Fruit fly (Drosophila melanogaster): ENCODE results near the gene Cpr76Ba.

Gene Cpr76Ba

DNA sequence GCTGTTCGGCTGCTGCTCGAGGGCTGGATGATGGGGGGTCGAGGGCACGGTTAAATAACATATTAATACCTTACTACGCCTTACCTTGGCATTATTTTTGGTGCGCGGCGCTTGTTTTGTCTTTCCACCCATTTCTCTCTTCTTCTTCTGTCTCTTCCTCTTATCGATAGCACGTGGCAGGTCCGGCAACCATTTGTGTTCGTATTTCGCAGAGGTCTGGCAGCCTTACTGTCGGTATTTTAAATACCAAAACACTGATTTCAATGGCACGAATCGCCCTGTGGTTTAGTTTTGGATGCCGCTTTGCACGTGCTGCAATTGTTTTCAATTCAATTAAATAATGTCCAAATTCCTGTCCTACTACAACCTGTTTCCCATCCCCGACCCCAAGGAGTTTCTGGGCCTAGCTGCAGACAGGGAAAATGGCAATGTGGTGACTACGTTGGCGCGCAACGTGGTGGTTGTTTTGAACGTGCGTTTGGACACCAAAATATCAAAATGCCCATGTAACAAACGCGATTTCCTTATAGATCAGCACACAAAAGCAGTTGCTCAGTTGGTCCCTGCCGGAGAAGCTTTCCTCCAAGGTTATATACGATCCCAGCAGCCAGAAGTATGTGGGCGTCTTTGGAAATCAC lies 34.1 kb upstream of the Cpr76Ba start, which contains the start of the genes Ltn1 and CG9300 (continued):
- TF ChIP-seq CG9932 (GFP tag; IDR thresholded peaks at IDR 0.05): 0 out of 2 replicates have a peak, but pooled peaks have one; percentile 34
- no peak for TF ChIP-seq zen (tag; optimal IDR thresholded peaks at IDR 0.05)
- TF ChIP-seq CG17385 (GFP tag; optimal IDR thresholded peaks at IDR 0.05): peak; percentile 100
- peak; percentile 40; the same call in 1 of the 2 replicates for TF ChIP-seq sens-2 (GFP tag; IDR thresholded peaks at IDR 0.05)
- TF ChIP-seq ken (GFP tag; IDR thresholded peaks at IDR 0.05): 0 out of 3 replicates have a peak, but pooled peaks have one; percentile 40
- peak; percentile 12; the same call in 2 of the 3 replicates for TF ChIP-seq zen2 (GFP tag; IDR thresholded peaks at IDR 0.05; ENCODE audit: partially characterized antibody)
- TF ChIP-seq CG13287 (GFP tag; IDR thresholded peaks at IDR 0.05; ENCODE audit: partially characterized antibody): peak; percentile 70
- TF ChIP-seq CG34224 (GFP tag; IDR thresholded peaks at IDR 0.05; ENCODE audit: partially characterized antibody): peak; percentile 32; the same call in 1 of the 3 replicates
- TF ChIP-seq Dp (GFP tag; optimal IDR thresholded peaks at IDR 0.05): peak; percentile 65
- TF ChIP-seq Trl (optimal IDR thresholded peaks at IDR 0.05): no peak
- peak; percentile 53 for TF ChIP-seq Trl (GFP tag; optimal IDR thresholded peaks at IDR 0.05)
- peak; percentile 41; the same call in 1 of the 2 replicates for TF ChIP-seq CG17328 (GFP tag; IDR thresholded peaks at IDR 0.05)
- TF ChIP-seq ranshi (GFP tag; IDR thresholded peaks at IDR 0.05): peak; percentile 44
- TF ChIP-seq CG13894 (tag; optimal IDR thresholded peaks at IDR 0.05): no peak
- TF ChIP-seq lilli (GFP tag; optimal IDR thresholded peaks at IDR 0.05): peak; percentile 14
- peak; percentile 93 for TF ChIP-seq CG4617 (GFP tag; optimal IDR thresholded peaks at IDR 0.05; ENCODE audit: borderline replicate concordance)
- peak; percentile 99 for TF ChIP-seq YL-1 (GFP tag; optimal IDR thresholded peaks at IDR 0.05)
- 0 out of 3 replicates have a peak, but pooled peaks have one; percentile 34 for TF ChIP-seq Doc3 (GFP tag; IDR thresholded peaks at IDR 0.05; ENCODE audit: partially characterized antibody)
- peak; percentile 44 for TF ChIP-seq Xrp1 (GFP tag; IDR thresholded peaks at IDR 0.05)
- TF ChIP-seq her (GFP tag; optimal IDR thresholded peaks at IDR 0.05): peak; percentile 28
- TF ChIP-seq CG13775 (GFP tag; optimal IDR thresholded peaks at IDR 0.05): peak; percentile 0
- no peak for TF ChIP-seq CG18476 (GFP tag; optimal IDR thresholded peaks at IDR 0.05)
- TF ChIP-seq ac (GFP tag; optimal IDR thresholded peaks at IDR 0.05): no peak
- TF ChIP-seq jigr1 (GFP tag; IDR thresholded peaks at IDR 0.05): no peak
- no peak for TF ChIP-seq CG31441 (GFP tag; IDR thresholded peaks at IDR 0.05)
- peak; percentile 28 for TF ChIP-seq CG4707 (GFP tag; optimal IDR thresholded peaks at IDR 0.05)
- peak; percentile 65 for TF ChIP-seq Dref (GFP tag; IDR thresholded peaks at IDR 0.05)
- TF ChIP-seq ci (GFP tag; IDR thresholded peaks at IDR 0.05): peak; percentile 81; the same call in 1 of the 3 replicates
- no peak for TF ChIP-seq esg (GFP tag; conservative IDR thresholded peaks at IDR 0.05)
- peak; percentile 32; the same call in 1 of the 2 replicates for TF ChIP-seq ara (GFP tag; IDR thresholded peaks at IDR 0.05)
- no peak for TF ChIP-seq repo (GFP tag; optimal IDR thresholded peaks at IDR 0.05)
- peak; percentile 65 for TF ChIP-seq amos (GFP tag; IDR thresholded peaks at IDR 0.05; ENCODE audit: partially characterized antibody)
- TF ChIP-seq Awh (GFP tag; IDR thresholded peaks at IDR 0.05): 0 out of 2 replicates have a peak, but pooled peaks have one; percentile 8
- no peak for TF ChIP-seq lov (optimal IDR thresholded peaks at IDR 0.05)
- 0 out of 3 replicates have a peak, but pooled peaks have one; percentile 27 for TF ChIP-seq lov (GFP tag; IDR thresholded peaks at IDR 0.05)
- 0 out of 4 replicates have a peak, but pooled peaks have one; percentile 42 for TF ChIP-seq Dll (GFP tag; IDR thresholded peaks at IDR 0.05; ENCODE audit: partially characterized antibody)
- peak; percentile 55 for TF ChIP-seq CG7987 (GFP tag; optimal IDR thresholded peaks at IDR 0.05)
- TF ChIP-seq Dad (GFP tag; optimal IDR thresholded peaks at IDR 0.05): peak; percentile 40
- no peak for TF ChIP-seq prd (optimal IDR thresholded peaks at IDR 0.05)
- TF ChIP-seq prd (GFP tag; IDR thresholded peaks at IDR 0.05): peak; percentile 33; the same call in 1 of the 3 replicates
- TF ChIP-seq tx (GFP tag; optimal IDR thresholded peaks at IDR 0.05): peak; percentile 31
- TF ChIP-seq HLH4C (GFP tag; IDR thresholded peaks at IDR 0.05; ENCODE audit: partially characterized antibody): peak; percentile 43; the same call in 1 of the 3 replicates
- TF ChIP-seq knrl (GFP tag; IDR thresholded peaks at IDR 0.05; ENCODE audit: partially characterized antibody): peak; percentile 56
- peak; percentile 41 for TF ChIP-seq CrebB (tag; optimal IDR thresholded peaks at IDR 0.05)
- TF ChIP-seq trem (tag; optimal IDR thresholded peaks at IDR 0.05): peak; percentile 76
- TF ChIP-seq CG7839 (tag; optimal IDR thresholded peaks at IDR 0.05): no peak
- no peak for TF ChIP-seq schlank (tag; optimal IDR thresholded peaks at IDR 0.05)
- peak; percentile 61 for TF ChIP-seq ewg (GFP tag; optimal IDR thresholded peaks at IDR 0.05)
- peak; percentile 54 for TF ChIP-seq NC2β (GFP tag; optimal IDR thresholded peaks at IDR 0.05)

Data from whole organism, embryonic.